Fruit fly (Drosophila melanogaster): ENCODE results near the gene Zw10.

Zw10 gene

DNA sequence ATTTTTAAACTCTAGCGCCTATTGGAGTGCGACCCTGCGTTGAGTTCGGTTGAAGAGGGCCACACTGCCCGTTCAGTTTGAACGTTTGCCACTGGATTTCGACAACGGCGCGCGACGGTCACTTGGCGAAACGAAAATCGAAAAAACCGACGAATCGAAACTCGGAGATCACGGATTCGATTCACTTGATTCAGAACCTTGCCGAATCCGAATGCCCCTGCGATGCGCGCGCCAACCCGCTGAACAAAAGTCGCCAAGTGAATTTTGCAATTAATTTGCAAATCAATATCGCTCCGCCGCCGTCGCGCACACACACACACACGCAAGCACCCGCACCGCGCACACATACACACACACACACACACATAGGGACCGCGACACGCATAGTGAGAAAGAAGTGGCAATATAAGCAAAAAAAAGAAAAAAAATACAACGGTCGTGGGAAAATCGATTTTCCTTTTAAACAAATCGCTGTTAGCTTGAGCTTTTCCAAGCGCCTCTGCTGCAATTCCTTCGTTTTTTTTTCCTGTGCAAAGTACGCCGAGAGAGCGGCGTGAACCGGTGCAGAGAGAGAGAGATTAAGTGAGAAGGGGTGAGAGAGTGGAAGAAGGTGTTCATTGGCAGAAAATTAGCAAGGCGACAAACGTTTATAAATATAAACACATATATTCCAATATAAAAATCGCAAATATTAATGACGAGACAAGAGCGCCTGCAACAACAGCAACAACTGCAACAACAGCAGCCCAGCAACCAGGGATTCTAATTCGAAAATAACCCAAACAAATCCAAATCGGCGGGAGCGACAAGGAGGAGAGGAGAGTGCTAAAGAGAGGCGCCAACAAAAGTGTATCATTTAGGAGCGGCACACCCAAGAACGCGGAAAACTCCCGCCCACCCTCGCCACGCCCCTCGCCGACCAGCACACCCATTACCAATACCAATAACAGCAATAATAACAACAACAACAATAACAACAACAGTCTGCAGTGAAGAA is 15.3 kb upstream of the Zw10 start, which contains the start of gene egh (continued):
- no peak for TF ChIP-seq CG12744 (GFP tag; optimal IDR thresholded peaks at IDR 0.05)
- no peak for TF ChIP-seq CG31365 (tag; optimal IDR thresholded peaks at IDR 0.05)
- TF ChIP-seq CG1603 (tag; optimal IDR thresholded peaks at IDR 0.05), result peak; percentile 63
- TF ChIP-seq ranshi (GFP tag; IDR thresholded peaks at IDR 0.05), result 0 out of 2 replicates have a peak, but pooled peaks have one; percentile 8
- peak; percentile 36 for TF ChIP-seq CG2120 (GFP tag; optimal IDR thresholded peaks at IDR 0.05)
- TF ChIP-seq Hsf (GFP tag; optimal IDR thresholded peaks at IDR 0.05), result peak; percentile 30
- TF ChIP-seq gcm (GFP tag; optimal IDR thresholded peaks at IDR 0.05), result peak; percentile 34
- TF ChIP-seq Hmr (GFP tag; optimal IDR thresholded peaks at IDR 0.05), result peak; percentile 25
- TF ChIP-seq nmo (GFP tag; optimal IDR thresholded peaks at IDR 0.05), result peak; percentile 13
- peak; percentile 11 for TF ChIP-seq sd (tag; optimal IDR thresholded peaks at IDR 0.05)
- TF ChIP-seq stc (GFP tag; IDR thresholded peaks at IDR 0.05), result peak; percentile 41; the same call in 1 of the 2 replicates
- no peak for TF ChIP-seq CG12071 (GFP tag; optimal IDR thresholded peaks at IDR 0.05)
- 0 out of 2 replicates have a peak, but pooled peaks have one; percentile 20 for TF ChIP-seq CG11696 (GFP tag; IDR thresholded peaks at IDR 0.05)
- peak; percentile 26; the same call in 1 of the 2 replicates for TF ChIP-seq sisA (GFP tag; IDR thresholded peaks at IDR 0.05)
- no peak for TF ChIP-seq pan (optimal IDR thresholded peaks at IDR 0.05)
- TF ChIP-seq pan (GFP tag; optimal IDR thresholded peaks at IDR 0.05 in 1 of 2, IDR thresholded peaks at IDR 0.05 in 1 of 2), result peak in 1 of 2 experiments; percentile 56
- peak; percentile 79 for TF ChIP-seq sens (GFP tag)
- TF ChIP-seq Chrac-16 (GFP tag; optimal IDR thresholded peaks at IDR 0.05), result peak; percentile 19
- peak; percentile 14 for TF ChIP-seq CHES-1-like (GFP tag; optimal IDR thresholded peaks at IDR 0.05)
- TF ChIP-seq CG12659 (GFP tag; optimal IDR thresholded peaks at IDR 0.05), result peak; percentile 34
- no peak for TF ChIP-seq B-H2 (GFP tag; optimal IDR thresholded peaks at IDR 0.05)
- TF ChIP-seq slbo (GFP tag; IDR thresholded peaks at IDR 0.05), result peak; percentile 58
- TF ChIP-seq fd3F (GFP tag; optimal IDR thresholded peaks at IDR 0.05), result no peak
- TF ChIP-seq CG4328 (GFP tag; optimal IDR thresholded peaks at IDR 0.05), result no peak
- TF ChIP-seq gem (tag; optimal IDR thresholded peaks at IDR 0.05), result peak; percentile 21
- 0 out of 2 replicates have a peak, but pooled peaks have one; percentile 32 for TF ChIP-seq CG5953 (GFP tag; IDR thresholded peaks at IDR 0.05)
- TF ChIP-seq CG13624 (GFP tag; optimal IDR thresholded peaks at IDR 0.05), result peak; percentile 5
- TF ChIP-seq Side (GFP tag; optimal IDR thresholded peaks at IDR 0.05), result peak; percentile 50
- peak; percentile 74 for TF ChIP-seq sqz (GFP tag; optimal IDR thresholded peaks at IDR 0.05)
- peak; percentile 28 for TF ChIP-seq CG1792 (GFP tag; optimal IDR thresholded peaks at IDR 0.05)
- no peak for TF ChIP-seq CG2199 (GFP tag; IDR thresholded peaks at IDR 0.05)
- TF ChIP-seq CG14014 (GFP tag; IDR thresholded peaks at IDR 0.05), result 0 out of 2 replicates have a peak, but pooled peaks have one; percentile 28
- peak; percentile 50 for TF ChIP-seq Dref (GFP tag; IDR thresholded peaks at IDR 0.05)
- TF ChIP-seq CG4360 (GFP tag; IDR thresholded peaks at IDR 0.05), result peak; percentile 12; the same call in 1 of the 2 replicates
- 0 out of 3 replicates have a peak, but pooled peaks have one; percentile 17 for TF ChIP-seq dysf (GFP tag; IDR thresholded peaks at IDR 0.05)
- peak; percentile 95 for TF ChIP-seq E2f2 (GFP tag; IDR thresholded peaks at IDR 0.05)
- peak; percentile 95 for TF ChIP-seq gfzf (GFP tag; optimal IDR thresholded peaks at IDR 0.05)
- peak; percentile 39 for TF ChIP-seq amos (GFP tag; IDR thresholded peaks at IDR 0.05; ENCODE audit: partially characterized antibody)
- TF ChIP-seq Abd-B (GFP tag; optimal IDR thresholded peaks at IDR 0.05), result no peak
- TF ChIP-seq E2f1 (GFP tag; IDR thresholded peaks at IDR 0.05), result 0 out of 2 replicates have a peak, but pooled peaks have one; percentile 34
- TF ChIP-seq repo (GFP tag; optimal IDR thresholded peaks at IDR 0.05), result no peak
- TF ChIP-seq Trl (optimal IDR thresholded peaks at IDR 0.05), result peak; percentile 76 to 92
- TF ChIP-seq Trl (GFP tag; optimal IDR thresholded peaks at IDR 0.05), result peak; percentile 51
- TF ChIP-seq gce (GFP tag; IDR thresholded peaks at IDR 0.05), result 0 out of 3 replicates have a peak, but pooled peaks have one; percentile 6
- no peak for TF ChIP-seq CG7987 (GFP tag; optimal IDR thresholded peaks at IDR 0.05)
- TF ChIP-seq HLH54F (GFP tag; optimal IDR thresholded peaks at IDR 0.05), result peak; percentile 24
- peak; percentile 40 for TF ChIP-seq CG9727 (GFP tag; optimal IDR thresholded peaks at IDR 0.05)
- TF ChIP-seq CG15514 (GFP tag; optimal IDR thresholded peaks at IDR 0.05), result peak; percentile 76
